Worm (Caenorhabditis elegans): ENCODE data around the gene K07F5.14.

ce11 chrIV:9861921-9862320 is at the start of gene K07F5.14:
- TF ChIP-seq zag-1 (tag; optimal IDR thresholded peaks at IDR 0.05) (no peak), nhr-10 (tag; optimal IDR thresholded peaks at IDR 0.05) (no peak), dmd-4 (tag; optimal IDR thresholded peaks at IDR 0.05) (no peak), skn-1 (tag; optimal IDR thresholded peaks at IDR 0.05) (no peak), unc-55 (GFP tag; optimal IDR thresholded peaks at IDR 0.05) (no peak), blmp-1 (tag; optimal IDR thresholded peaks at IDR 0.05; ENCODE audit: insufficient read depth) (no peak), mab-5 (tag; optimal IDR thresholded peaks at IDR 0.05) (no peak), nhr-12 (tag; optimal IDR thresholded peaks at IDR 0.05) (no peak), sma-9 (GFP tag; optimal IDR thresholded peaks at IDR 0.05) (no peak), sma-9 (tag; optimal IDR thresholded peaks at IDR 0.05) (no peak), ZK546.5 (tag; optimal IDR thresholded peaks at IDR 0.05) (no peak), fos-1 (tag; optimal IDR thresholded peaks at IDR 0.05) (no peak)

Measured in whole organism, L2 larva.